Worm (Caenorhabditis elegans): ENCODE measurements around the gene cdh-8.

DNA sequence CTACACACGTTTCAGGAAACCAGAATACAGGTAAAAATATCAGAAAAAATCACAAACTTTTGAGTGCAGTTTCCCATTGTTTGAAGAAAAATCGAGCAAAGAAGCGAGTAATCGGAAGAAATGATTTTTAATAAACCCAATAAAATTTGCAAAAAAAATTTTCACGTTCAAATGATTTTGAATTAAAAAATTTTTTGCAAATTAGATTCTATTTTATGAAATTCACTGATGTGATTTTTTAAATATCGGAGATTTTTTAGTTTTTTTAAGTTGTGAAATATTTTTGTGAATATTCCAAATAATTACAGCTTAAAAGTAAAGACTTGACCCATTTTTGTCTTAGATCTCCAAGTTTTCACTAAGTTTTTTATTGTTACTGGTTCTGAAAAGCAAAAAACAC lies 41.4 kb upstream of the cdh-8 start, which contains the start of gene pnp-1:
- no peak for TF ChIP-seq sem-2 (GFP tag; optimal IDR thresholded peaks at IDR 0.05)
- no peak for TF ChIP-seq unc-62 (GFP tag; optimal IDR thresholded peaks at IDR 0.05)
